Worm (Caenorhabditis elegans) whole organism, L4 larva: ENCODE measurements around the gene gro-1.
A peak's percentile ranks its signal among the peaks of the same experiment; 100 is the strongest.

ENCODE experiments used
- F26F4.8 ChIP-seq: fragments of 200-800 bp; sonication (Bioruptor generic); conservative IDR thresholded peaks from 2 replicates; pipeline ENCODE4 v1.3.6; 2022; ENCODE audit warnings: missing genetic modification characterization, missing compliant biosample characterization
- F49E8.2 ChIP-seq: sonication (generic microtip); optimal IDR thresholded peaks from 2 replicates; lab custom pipeline; 2016; ENCODE audit warnings: missing compliant biosample characterization, mild to moderate bottlenecking, missing genetic modification characterization, borderline replicate concordance
- T20F7.1 ChIP-seq: fragments of 200-800 bp; sonication (Bioruptor generic); optimal IDR thresholded peaks from 2 replicates; lab custom pipeline; 2018; ENCODE audit warnings: mild to moderate bottlenecking, missing genetic modification characterization, missing compliant biosample characterization
- Y105C5A.15 ChIP-seq: fragments of 200-800 bp; sonication (Bioruptor generic); IDR thresholded peaks from 2 replicates; pipeline ENCODE4 v1.3.6; 2022; ENCODE audit warnings: missing genetic modification characterization, missing compliant biosample characterization
- aha-1 ChIP-seq: fragments of 150-350 bp; peaks from one replicate; lab custom pipeline; 2014; ENCODE audit warnings: missing biosample characterization, missing genetic modification characterization
- ama-1 ChIP-seq: fragments of 150-350 bp; optimal IDR thresholded peaks from 2 replicates; lab custom pipeline; 2014; ENCODE audit warnings: inconsistent platforms, mixed read lengths
- attf-4 ChIP-seq: sonication (generic microtip); optimal IDR thresholded peaks from 3 replicates; lab custom pipeline; 2017; ENCODE audit warnings: missing biosample characterization, missing genetic modification characterization
- ceh-28 ChIP-seq: fragments of 150-350 bp; optimal IDR thresholded peaks from 2 replicates; lab custom pipeline; 2014; ENCODE audit warnings: missing biosample characterization, missing genetic modification reagents, missing genetic modification characterization
- daf-16 ChIP-seq, 3 experiments: sonication (generic microtip); optimal IDR thresholded peaks; 2 replicates each; lab custom pipeline; 2016 to 2017; ENCODE audit warnings: missing genetic modification characterization in 3 of 3, missing genetic modification reagents in 3 of 3, mild to moderate bottlenecking in 2 of 3, missing compliant biosample characterization in 2 of 3, missing biosample characterization in 1 of 3, moderate library complexity in 1 of 3
- dmd-6 ChIP-seq: fragments of 200-800 bp; sonication (Bioruptor generic); IDR thresholded peaks from 2 replicates; pipeline ENCODE4 v1.3.6; 2022; ENCODE audit warnings: missing genetic modification reagents, missing genetic modification characterization, missing compliant biosample characterization
- dmd-8 ChIP-seq: fragments of 200-800 bp; sonication (Bioruptor generic); IDR thresholded peaks from 2 replicates; pipeline ENCODE4 v1.3.6; 2022; ENCODE audit warnings: missing genetic modification characterization, missing compliant biosample characterization
- dpl-1 ChIP-seq: fragments of 150-350 bp; optimal IDR thresholded peaks from 2 replicates; lab custom pipeline; 2014; ENCODE audit warnings: missing biosample characterization, missing genetic modification reagents, missing genetic modification characterization
- dve-1 ChIP-seq: sonication (generic microtip); optimal IDR thresholded peaks from 2 replicates; lab custom pipeline; 2017; ENCODE audit warnings: antibody characterized with exemption, mild to moderate bottlenecking, missing genetic modification characterization, missing compliant biosample characterization; ENCODE audit not compliant: insufficient read depth
- fkh-10 ChIP-seq: fragments of 150-350 bp; optimal IDR thresholded peaks from 2 replicates; lab custom pipeline; 2014; ENCODE audit warnings: missing biosample characterization, missing genetic modification reagents, missing genetic modification characterization
- fos-1 ChIP-seq: fragments of 150-350 bp; optimal IDR thresholded peaks from 2 replicates; lab custom pipeline; 2014; ENCODE audit warnings: missing biosample characterization, missing genetic modification characterization
- hlh-11 ChIP-seq: fragments of 200-800 bp; sonication (Bioruptor generic); optimal IDR thresholded peaks from 2 replicates; lab custom pipeline; 2018; ENCODE audit warnings: mild to moderate bottlenecking, missing genetic modification characterization, missing compliant biosample characterization
- hlh-30 ChIP-seq: sonication (generic microtip); optimal IDR thresholded peaks from 2 replicates; lab custom pipeline; 2017; ENCODE audit warnings: antibody characterized with exemption, mild to moderate bottlenecking, missing genetic modification characterization, missing compliant biosample characterization; ENCODE audit not compliant: insufficient read depth
- lim-7 ChIP-seq: fragments of 200-800 bp; sonication (Bioruptor generic); IDR thresholded peaks from 2 replicates; pipeline ENCODE4 v1.3.6; 2022; ENCODE audit warnings: missing genetic modification characterization, missing compliant biosample characterization
- lin-38 ChIP-seq: fragments of 200-800 bp; sonication (Bioruptor generic); IDR thresholded peaks from 2 replicates; pipeline ENCODE4 v1.3.6; 2022; ENCODE audit warnings: missing genetic modification reagents, missing genetic modification characterization, missing compliant biosample characterization
- lir-3 ChIP-seq: sonication (generic microtip); optimal IDR thresholded peaks from 2 replicates; lab custom pipeline; 2016; ENCODE audit warnings: mild to moderate bottlenecking, missing genetic modification characterization, missing compliant biosample characterization
- lsy-2 ChIP-seq, 2 experiments: fragments of 150-350 bp in 1 of 2; sonication (generic microtip) in 1 of 2; optimal IDR thresholded peaks; 2 replicates each; lab custom pipeline; 2014 to 2017; ENCODE audit warnings: missing biosample characterization in 2 of 2, missing genetic modification characterization in 2 of 2
- madf-9 ChIP-seq: fragments of 200-800 bp; sonication (Bioruptor generic); conservative IDR thresholded peaks from 2 replicates; pipeline ENCODE4 v1.3.6; 2022; ENCODE audit warnings: missing genetic modification reagents, missing genetic modification characterization, missing compliant biosample characterization
- mdl-1 ChIP-seq, 2 experiments: fragments of 150-350 bp in 1 of 2; sonication (generic microtip) in 1 of 2; optimal IDR thresholded peaks; 2 replicates each; lab custom pipeline; 2014 to 2017; ENCODE audit warnings: missing biosample characterization in 2 of 2, missing genetic modification characterization in 2 of 2
- mdt-29 ChIP-seq: fragments of 200-800 bp; sonication (Bioruptor generic); IDR thresholded peaks from 2 replicates; pipeline ENCODE4 v1.3.6; 2022; ENCODE audit warnings: missing genetic modification reagents, missing genetic modification characterization, missing compliant biosample characterization
- mep-1 ChIP-seq: fragments of 150-350 bp; sonication (generic microtip); optimal IDR thresholded peaks from 3 replicates; lab custom pipeline; 2014; ENCODE audit warnings: missing biosample characterization, missing genetic modification characterization
- mxl-2 ChIP-seq: fragments of 200-800 bp; sonication (Bioruptor generic); conservative IDR thresholded peaks from 2 replicates; pipeline ENCODE4 v1.3.6; 2022; ENCODE audit warnings: missing genetic modification reagents, missing genetic modification characterization, missing compliant biosample characterization
- nhr-11 ChIP-seq: fragments of 150-350 bp; optimal IDR thresholded peaks from 2 replicates; lab custom pipeline; 2014; ENCODE audit warnings: missing biosample characterization, missing genetic modification characterization
- nhr-111 ChIP-seq: fragments of 200-800 bp; sonication (Bioruptor generic); optimal IDR thresholded peaks from 2 replicates; lab custom pipeline; 2018; ENCODE audit warnings: mild to moderate bottlenecking, missing genetic modification characterization, missing compliant biosample characterization
- nhr-42 ChIP-seq: fragments of 200-800 bp; sonication (Bioruptor generic); IDR thresholded peaks from 2 replicates; pipeline ENCODE4 v1.3.6; 2022; ENCODE audit warnings: missing genetic modification characterization, missing compliant biosample characterization
- nhr-6 ChIP-seq: fragments of 150-350 bp; optimal IDR thresholded peaks from 2 replicates; lab custom pipeline; 2014; ENCODE audit warnings: missing biosample characterization, missing genetic modification characterization
- pha-4 ChIP-seq, 2 experiments: fragments of 150-350 bp in 1 of 2; fragments of 200-800 bp in 1 of 2; sonication (Bioruptor generic) in 1 of 2; IDR thresholded peaks in 1 of 2; optimal IDR thresholded peaks in 1 of 2; 2 replicates each; pipeline versions ENCODE4 v1.3.6 to Lab custom; 2014 to 2022; ENCODE audit warnings: missing genetic modification characterization in 2 of 2, missing genetic modification reagents in 2 of 2, missing biosample characterization in 1 of 2, missing compliant biosample characterization in 1 of 2
- php-3 ChIP-seq: fragments of 200-800 bp; sonication (Bioruptor generic); IDR thresholded peaks from 2 replicates; pipeline ENCODE4 v1.3.6; 2022; ENCODE audit warnings: missing genetic modification reagents, missing genetic modification characterization, missing compliant biosample characterization
- pqm-1 ChIP-seq: sonication (generic microtip); optimal IDR thresholded peaks from 2 replicates; lab custom pipeline; 2017; ENCODE audit warnings: missing biosample characterization, missing genetic modification characterization
- rbr-2 ChIP-seq: sonication (generic microtip); optimal IDR thresholded peaks from 2 replicates; lab custom pipeline; 2016; ENCODE audit warnings: missing genotype, missing genetic modification characterization, missing compliant biosample characterization
- sdz-12 ChIP-seq: fragments of 200-800 bp; sonication (Bioruptor generic); optimal IDR thresholded peaks from 2 replicates; lab custom pipeline; 2018; ENCODE audit warnings: mild to moderate bottlenecking, missing genetic modification characterization, missing compliant biosample characterization
- skn-1 ChIP-seq: fragments of 150-350 bp; optimal IDR thresholded peaks from 2 replicates; lab custom pipeline; 2014; ENCODE audit warnings: missing biosample characterization, missing genetic modification characterization
- tag-97 ChIP-seq: fragments of 200-800 bp; sonication (Bioruptor generic); IDR thresholded peaks from 2 replicates; pipeline ENCODE4 v1.3.6; 2022; ENCODE audit warnings: missing genetic modification characterization, missing compliant biosample characterization
- tra-1 ChIP-seq: fragments of 200-800 bp; sonication (Bioruptor generic); IDR thresholded peaks from 2 replicates; pipeline ENCODE4 v1.3.6; 2022; ENCODE audit warnings: missing genetic modification reagents, missing genetic modification characterization, missing compliant biosample characterization
- unc-62 ChIP-seq, 3 experiments: fragments of 150-350 bp in 1 of 3; sonication (generic microtip); optimal IDR thresholded peaks in 2 of 3; peaks in 1 of 3; 1 replicate in 1 of 3; 2 replicates in 2 of 3; lab custom pipeline; 2014 to 2017; ENCODE audit warnings: missing biosample characterization in 3 of 3, missing genetic modification characterization in 3 of 3, missing genetic modification reagents in 3 of 3, missing genotype in 1 of 3
- zag-1 ChIP-seq: fragments of 150-350 bp; optimal IDR thresholded peaks from 2 replicates; lab custom pipeline; 2014; ENCODE audit warnings: missing biosample characterization, missing genetic modification characterization
- zfp-3 ChIP-seq: fragments of 200-800 bp; sonication (Bioruptor generic); conservative IDR thresholded peaks from 2 replicates; pipeline ENCODE4 v1.3.6; 2022; ENCODE audit warnings: missing genetic modification reagents, missing genetic modification characterization, missing compliant biosample characterization
- ztf-7 ChIP-seq: fragments of 150-350 bp; optimal IDR thresholded peaks from 2 replicates; lab custom pipeline; 2014; ENCODE audit warnings: missing biosample characterization, missing genetic modification characterization

The gro-1 gene

DNA sequence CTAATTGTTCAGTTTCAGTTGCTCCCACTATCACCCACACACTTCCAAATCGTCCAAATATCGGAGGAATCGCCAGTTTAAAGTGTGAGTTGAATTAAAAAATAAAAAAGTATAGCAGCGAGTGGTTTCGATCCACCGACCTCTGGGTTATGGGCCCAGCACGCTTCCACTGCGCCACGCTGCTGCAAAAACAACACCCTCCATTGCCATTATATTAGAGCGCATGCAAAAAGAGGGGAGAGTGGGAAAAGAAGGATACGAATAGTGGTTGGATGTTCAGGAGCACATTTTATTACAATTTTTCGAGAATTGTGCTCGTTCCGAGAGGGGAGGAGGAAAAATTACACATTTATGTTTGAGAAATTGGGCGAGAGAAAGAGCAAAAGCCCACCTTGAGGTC, 30.0 kb downstream of the gro-1 start (continued):
- TF ChIP-seq Y105C5A.15 (GFP tag; lab: Robert Waterston, UW) (0 out of 2 replicates have a peak, but pooled peaks have one; percentile 47), skn-1 (tag; lab: Kevin White, UChicago) (no peak), rbr-2 (tag; lab: Kevin White, UChicago) (peak; percentile 64), sdz-12 (GFP tag; lab: Kevin White, UChicago) (peak; percentile 82), hlh-30 (tag; lab: Kevin White, UChicago) (peak; percentile 13), T20F7.1 (peak; percentile 47), ama-1 (lab: Kevin White, UChicago) (no peak), fkh-10 (GFP tag; lab: Kevin White, UChicago) (no peak), nhr-42 (peak; percentile 78), mdt-29 (GFP tag; lab: Robert Waterston, UW) (peak; percentile 71), mep-1 (tag; lab: Kevin White, UChicago) (peak; percentile 64), daf-16 (GFP tag; optimal IDR thresholded peaks at IDR 0.05; lab: Kevin White, UChicago) (peak; percentile 78 to 86), daf-16 (tag; optimal IDR thresholded peaks at IDR 0.05; lab: Kevin White, UChicago) (peak; percentile 46), F49E8.2 (tag; lab: Kevin White, UChicago) (peak; percentile 35)
- TF ChIP-seq, all 104 proteins: peak for 65

DNA sequence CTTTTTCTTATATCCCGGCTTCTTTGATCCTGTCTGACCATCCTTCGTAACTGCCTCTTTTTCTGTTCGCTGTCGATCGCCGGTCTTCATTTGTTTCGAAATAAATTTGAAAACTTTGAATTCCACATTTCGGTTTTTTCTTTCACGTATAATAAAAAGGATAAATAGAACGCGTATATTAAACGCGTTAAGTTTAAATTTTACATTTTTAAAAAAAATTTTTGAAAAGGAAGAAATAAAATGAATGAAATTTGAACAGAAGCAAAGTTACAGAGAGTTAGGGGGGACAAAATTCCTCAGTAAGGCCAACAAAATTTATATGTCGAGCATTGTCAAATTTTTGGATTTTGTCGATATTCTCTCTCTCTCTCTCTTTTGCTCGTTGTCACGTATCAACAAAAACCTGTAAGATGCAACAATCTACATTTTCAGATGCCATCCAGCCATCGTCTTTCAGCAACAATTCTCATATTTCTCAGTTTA, 36.9 kb downstream of the gro-1 start, which contains the start of the genes T15B12.2 and F52C9.5:
TSS of gene T15B12.2 (minus strand) at position 101 of the 483 bp plus-strand sequence.
TSS of gene F52C9.5 (plus strand) at position 433 of the 483 bp plus-strand sequence.
- TF ChIP-seq nhr-6 (tag; lab: Kevin White, UChicago), result no peak
- TF ChIP-seq madf-9, result no peak
- no peak for TF ChIP-seq zag-1 (tag; lab: Kevin White, UChicago)
- no peak for TF ChIP-seq mxl-2 (GFP tag; lab: Robert Waterston, UW)
- no peak for TF ChIP-seq fos-1
- TF ChIP-seq hlh-11, result no peak
- TF ChIP-seq daf-16 (GFP tag; optimal IDR thresholded peaks at IDR 0.05; lab: Kevin White, UChicago), result no peak
- no peak for TF ChIP-seq daf-16 (tag; optimal IDR thresholded peaks at IDR 0.05; lab: Kevin White, UChicago)
- no peak for TF ChIP-seq pqm-1 (tag; lab: Kevin White, UChicago)

DNA sequence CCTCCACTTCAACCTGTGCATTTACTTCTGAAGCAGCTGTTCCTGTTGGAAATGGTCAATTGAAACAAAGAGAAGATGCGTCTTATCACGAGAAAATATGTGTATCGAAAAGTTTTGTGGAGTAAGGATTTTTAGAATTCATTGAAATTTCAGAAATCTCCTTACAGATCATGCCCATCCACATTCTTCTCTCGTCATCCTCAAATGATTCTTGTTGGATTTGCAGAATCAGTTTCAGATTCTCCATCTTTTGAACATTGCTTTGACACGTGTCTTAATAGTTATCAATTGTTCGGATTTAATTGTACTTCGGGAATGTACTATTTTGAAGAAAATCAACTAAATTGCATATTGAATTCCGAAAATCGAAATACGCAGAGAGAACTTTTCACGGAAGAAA, 39.1 kb downstream of the gro-1 start:
- TF ChIP-seq unc-62 (GFP tag; optimal IDR thresholded peaks at IDR 0.05 in 1 of 2; lab: Kevin White, UChicago) (peak in 1 of 2 experiments; percentile 98), unc-62 (tag; optimal IDR thresholded peaks at IDR 0.05; lab: Kevin White, UChicago) (no peak), ceh-28 (tag; lab: Kevin White, UChicago) (no peak)

DNA sequence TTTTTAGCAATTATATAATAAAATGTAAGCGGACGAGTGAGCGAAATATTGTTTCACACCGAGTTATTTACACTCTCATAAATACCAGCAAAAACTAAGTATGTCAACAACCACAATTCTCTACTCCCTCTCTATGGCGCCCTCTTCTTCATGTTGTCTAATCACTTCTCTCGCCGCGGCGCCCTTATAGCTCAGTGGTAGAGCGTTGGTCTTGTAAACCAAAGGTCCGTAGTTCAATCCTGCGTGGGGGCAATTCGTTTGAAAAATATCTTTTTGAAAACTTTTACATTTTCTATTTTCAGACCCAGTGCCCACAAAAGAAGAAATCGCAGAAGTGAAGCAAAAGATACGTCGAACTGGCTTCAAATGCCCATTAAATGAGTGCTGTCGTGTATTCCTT, 40.8 kb downstream of the gro-1 start:
- peak in 1 of 2 experiments; percentile 72 for TF ChIP-seq lsy-2 (tag; optimal IDR thresholded peaks at IDR 0.05; lab: Kevin White, UChicago)
- peak; percentile 81 for TF ChIP-seq lir-3
- TF ChIP-seq mdl-1 (tag; optimal IDR thresholded peaks at IDR 0.05; lab: Kevin White, UChicago), result no peak
- 0 out of 2 replicates have a peak, but pooled peaks have one; percentile 40 for TF ChIP-seq zfp-3 (GFP tag; lab: Robert Waterston, UW)
- peak; percentile 29 for TF ChIP-seq dve-1 (tag; lab: Kevin White, UChicago)
- peak; percentile 20 for TF ChIP-seq nhr-11 (tag; lab: Kevin White, UChicago)
- TF ChIP-seq attf-4 (tag; lab: Kevin White, UChicago), result no peak
- peak; percentile 98 for TF ChIP-seq F26F4.8
- peak; percentile 68 for TF ChIP-seq nhr-111 (GFP tag; lab: Kevin White, UChicago)
- TF ChIP-seq T20F7.1, result no peak
- no peak for TF ChIP-seq tag-97
- TF ChIP-seq unc-62 (GFP tag; optimal IDR thresholded peaks at IDR 0.05 in 1 of 2; lab: Kevin White, UChicago), result no peak
- no peak for TF ChIP-seq unc-62 (tag; optimal IDR thresholded peaks at IDR 0.05; lab: Kevin White, UChicago)
- peak; percentile 37 for TF ChIP-seq aha-1
- peak; percentile 57 to 83 for TF ChIP-seq daf-16 (GFP tag; optimal IDR thresholded peaks at IDR 0.05; lab: Kevin White, UChicago)
- peak; percentile 83 for TF ChIP-seq daf-16 (tag; optimal IDR thresholded peaks at IDR 0.05; lab: Kevin White, UChicago)
- peak; percentile 99 for TF ChIP-seq dmd-8
- TF ChIP-seq dmd-6 (GFP tag; lab: Robert Waterston, UW), result peak; percentile 66
- TF ChIP-seq php-3 (GFP tag; lab: Robert Waterston, UW), result peak; percentile 75
- peak; percentile 63 for TF ChIP-seq ztf-7 (tag; lab: Kevin White, UChicago)
- peak; percentile 50 for TF ChIP-seq dpl-1 (GFP tag; lab: Kevin White, UChicago)
- TF ChIP-seq pha-4 (GFP tag; IDR thresholded peaks at IDR 0.05; lab: Robert Waterston, UW), result peak; percentile 94
- peak; percentile 38 for TF ChIP-seq pha-4 (tag; optimal IDR thresholded peaks at IDR 0.05; lab: Kevin White, UChicago)
- TF ChIP-seq hlh-30 (tag; lab: Kevin White, UChicago), result peak; percentile 49
- peak; percentile 83 for TF ChIP-seq tra-1 (GFP tag; lab: Robert Waterston, UW)
- TF ChIP-seq lin-38 (GFP tag; lab: Robert Waterston, UW), result peak; percentile 86
- TF ChIP-seq lim-7, result peak; percentile 99
